Worm (Caenorhabditis elegans) whole organism, L1 larva: Measurements from ENCODE around the gene sra-32.

Source experiments
- Y116A8C.19 ChIP-seq: sonication (generic microtip); optimal IDR thresholded peaks from 2 replicates; lab custom pipeline; 2016; ENCODE audit warnings: missing compliant biosample characterization, missing genetic modification characterization, borderline replicate concordance
- aly-2 ChIP-seq: fragments of 150-350 bp; optimal IDR thresholded peaks from 2 replicates; lab custom pipeline; 2014; ENCODE audit warnings: missing biosample characterization, missing genetic modification characterization
- efl-3 ChIP-seq: fragments of 200-800 bp; sonication (Bioruptor generic); optimal IDR thresholded peaks from 2 replicates; lab custom pipeline; 2018; ENCODE audit warnings: mild to moderate bottlenecking, missing genetic modification characterization, missing compliant biosample characterization
- hlh-17 ChIP-seq: fragments of 200-800 bp; sonication (Bioruptor generic); optimal IDR thresholded peaks from 2 replicates; lab custom pipeline; 2018; ENCODE audit warnings: missing genetic modification characterization, mild to moderate bottlenecking, missing compliant biosample characterization, moderate library complexity, borderline replicate concordance
- lin-15B ChIP-seq: fragments of 150-350 bp; sonication (generic microtip); optimal IDR thresholded peaks from 3 replicates; lab custom pipeline; 2014; ENCODE audit warnings: missing biosample characterization, missing genetic modification characterization
- nhr-77 ChIP-seq: fragments of 150-350 bp; optimal IDR thresholded peaks from 2 replicates; lab custom pipeline; 2014; ENCODE audit warnings: missing biosample characterization, missing genetic modification characterization

DNA sequence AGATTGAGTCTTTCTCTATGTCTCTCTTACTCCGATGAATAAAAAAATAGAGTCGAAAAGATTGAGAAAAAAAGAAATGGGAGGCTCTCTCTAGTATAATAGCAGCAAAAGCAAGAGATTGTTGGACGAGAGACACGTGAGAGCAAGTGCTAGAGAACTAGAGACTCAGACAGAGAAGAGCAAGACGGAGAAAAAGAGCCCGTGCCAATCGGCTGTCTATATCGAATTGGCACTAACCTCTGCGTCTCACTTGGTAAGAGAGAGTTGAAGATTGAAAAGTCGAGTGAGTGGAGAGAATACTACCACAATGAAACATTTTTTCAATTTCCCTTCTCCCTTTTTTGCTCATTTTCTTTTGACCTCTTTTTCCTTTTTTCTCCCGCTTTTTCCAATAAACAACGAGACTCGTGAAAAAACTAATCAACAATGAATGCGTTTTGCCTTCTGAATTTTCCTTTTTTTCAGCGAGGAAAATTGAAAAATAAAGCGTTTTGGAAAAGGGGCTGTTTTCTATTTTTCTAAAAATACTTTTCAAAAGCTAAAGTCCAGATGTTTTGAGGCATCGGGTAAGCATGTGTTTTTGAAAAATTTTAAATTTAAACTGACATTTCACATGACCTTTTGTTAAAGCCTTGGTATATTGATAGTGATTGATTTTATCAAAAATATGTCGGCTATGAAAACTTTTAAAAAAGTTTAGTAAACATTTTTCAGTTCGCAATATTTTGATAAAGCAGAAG lies 25.1 kb downstream of the sra-32 start:
- TF ChIP-seq efl-3, result no peak
- no peak for TF ChIP-seq hlh-17 (GFP tag; lab: Kevin White, UChicago)
- no peak for TF ChIP-seq Y116A8C.19 (tag; lab: Kevin White, UChicago)
- peak; percentile 55 for TF ChIP-seq nhr-77 (tag; lab: Kevin White, UChicago)
- TF ChIP-seq lin-15B (tag; lab: Kevin White, UChicago), result no peak
- no peak for TF ChIP-seq aly-2
